Fruit fly (Drosophila melanogaster) whole organism, adult: Measurements from ENCODE around the gene CG34377.

Experiments
- CG11617 ChIP-seq: fragments of 200-800 bp; sonication (Bioruptor generic); optimal IDR thresholded peaks from 2 replicates; lab custom pipeline; 2017; ENCODE audit warnings: mild to moderate bottlenecking, missing biosample characterization, missing genetic modification reagents, missing genetic modification characterization
- CG12768 ChIP-seq: fragments of 200-800 bp; sonication (Bioruptor generic); optimal IDR thresholded peaks from 2 replicates; lab custom pipeline; 2017; ENCODE audit warnings: missing biosample characterization, missing genetic modification characterization, mild to moderate bottlenecking, moderate library complexity, missing genetic modification reagents
- CG14711 ChIP-seq: fragments of 200-800 bp; sonication (Bioruptor generic); optimal IDR thresholded peaks from 2 replicates; lab custom pipeline; 2018; ENCODE audit warnings: missing biosample characterization, mild to moderate bottlenecking, missing genetic modification characterization, moderate library complexity
- CG1620 ChIP-seq: fragments of 200-800 bp; sonication (Bioruptor generic); optimal IDR thresholded peaks from 2 replicates; lab custom pipeline; 2016; ENCODE audit warnings: missing biosample characterization, missing genetic modification characterization
- CG33017 ChIP-seq: fragments of 200-800 bp; sonication (Bioruptor generic); optimal IDR thresholded peaks from 2 replicates; lab custom pipeline; 2018; ENCODE audit warnings: missing biosample characterization, mild to moderate bottlenecking, missing genetic modification characterization, moderate library complexity
- CG5204 ChIP-seq: fragments of 200-800 bp; sonication (Bioruptor generic); optimal IDR thresholded peaks from 2 replicates; lab custom pipeline; 2016; ENCODE audit warnings: missing biosample characterization, missing genetic modification characterization
- CG7045 ChIP-seq: fragments of 200-800 bp; sonication (Bioruptor generic); optimal IDR thresholded peaks from 2 replicates; lab custom pipeline; 2017; ENCODE audit warnings: missing biosample characterization, mild to moderate bottlenecking, missing genetic modification characterization
- CG7101 ChIP-seq: fragments of 200-800 bp; sonication (Bioruptor generic); optimal IDR thresholded peaks from 2 replicates; lab custom pipeline; 2018; ENCODE audit warnings: missing biosample characterization, mild to moderate bottlenecking, missing genetic modification characterization, moderate library complexity
- Clk ChIP-seq: fragments of 200-800 bp; sonication (Bioruptor generic); optimal IDR thresholded peaks from 2 replicates; lab custom pipeline; 2017; ENCODE audit warnings: missing biosample characterization, missing genetic modification characterization
- Crg-1 ChIP-seq: fragments of 200-800 bp; sonication (Bioruptor generic); optimal IDR thresholded peaks from 2 replicates; lab custom pipeline; 2016; ENCODE audit warnings: missing biosample characterization, missing genetic modification characterization
- Hr96 ChIP-seq: fragments of 200-800 bp; sonication (Bioruptor generic); optimal IDR thresholded peaks from 2 replicates; lab custom pipeline; 2016; ENCODE audit warnings: missing biosample characterization, missing genetic modification characterization
- Mnt ChIP-seq: fragments of 200-800 bp; sonication (Bioruptor generic); optimal IDR thresholded peaks from 2 replicates; lab custom pipeline; 2016; ENCODE audit warnings: missing biosample characterization, mild to moderate bottlenecking, missing genetic modification characterization
- bab1 ChIP-seq: fragments of 200-800 bp; sonication (Bioruptor generic); optimal IDR thresholded peaks from 3 replicates; lab custom pipeline; 2019; ENCODE audit warnings: missing biosample characterization, mild to moderate bottlenecking, missing genetic modification characterization, moderate library complexity
- cic ChIP-seq: fragments of 200-800 bp; sonication (Bioruptor generic); optimal IDR thresholded peaks from 2 replicates; lab custom pipeline; 2017; ENCODE audit warnings: missing biosample characterization, mild to moderate bottlenecking, missing genetic modification characterization, moderate library complexity
- cnc ChIP-seq, 2 experiments: fragments of >200 bp; optimal IDR thresholded peaks; 2 replicates each; lab custom pipeline; 2017
- kay ChIP-seq: fragments of 200-800 bp; sonication (Bioruptor generic); peaks from one replicate; lab custom pipeline; 2016; ENCODE audit warnings: missing biosample characterization, missing genetic modification characterization, borderline replicate concordance
- ovo ChIP-seq: fragments of 200-800 bp; sonication (Bioruptor generic); optimal IDR thresholded peaks from 2 replicates; lab custom pipeline; 2016; ENCODE audit warnings: missing biosample characterization, missing genetic modification characterization
- pad ChIP-seq: fragments of 200-800 bp; sonication (Bioruptor generic); optimal IDR thresholded peaks from 3 replicates; lab custom pipeline; 2017; ENCODE audit warnings: missing biosample characterization, missing genetic modification characterization, mild to moderate bottlenecking, moderate library complexity, missing genetic modification reagents
- tj ChIP-seq: fragments of 200-800 bp; sonication (Bioruptor generic); optimal IDR thresholded peaks from 3 replicates; lab custom pipeline; 2017; ENCODE audit warnings: missing biosample characterization, mild to moderate bottlenecking, missing genetic modification characterization, moderate library complexity
- toe ChIP-seq: fragments of 200-800 bp; sonication (Bioruptor generic); optimal IDR thresholded peaks from 2 replicates; lab custom pipeline; 2016; ENCODE audit warnings: missing biosample characterization, missing genetic modification characterization

Gene CG34377

dm6 chr3R:22323994-22324393, at the start of gene CG34377:
Gene CG34377, minus strand, starts transcription at chr3R:22324094.
- no peak for TF ChIP-seq CG7101 (tag; lab: Kevin White, UChicago)
- TF ChIP-seq Mnt: no peak
- TF ChIP-seq kay (GFP tag; lab: Kevin White, UChicago): no peak
- TF ChIP-seq CG33017 (tag; lab: Kevin White, UChicago): no peak
- TF ChIP-seq Crg-1 (GFP tag; lab: Kevin White, UChicago): no peak
- TF ChIP-seq Hr96 (GFP tag; lab: Kevin White, UChicago): no peak
- no peak for TF ChIP-seq CG1620 (GFP tag; lab: Kevin White, UChicago)
- no peak for TF ChIP-seq cic (GFP tag; lab: Kevin White, UChicago)
- no peak for TF ChIP-seq CG12768 (GFP tag; lab: Kevin White, UChicago)
- no peak for TF ChIP-seq pad (GFP tag; lab: Kevin White, UChicago)
- no peak for TF ChIP-seq Clk (GFP tag; lab: Kevin White, UChicago)
- no peak for TF ChIP-seq cnc (optimal IDR thresholded peaks at IDR 0.05; lab: Kevin White, UChicago)
- no peak for TF ChIP-seq tj (GFP tag; lab: Kevin White, UChicago)

- TF ChIP-seq CG7101 (tag; lab: Kevin White, UChicago) (no peak), CG7045 (GFP tag; lab: Kevin White, UChicago) (no peak), CG5204 (GFP tag; lab: Kevin White, UChicago) (no peak), tj (GFP tag; lab: Kevin White, UChicago) (no peak), CG12768 (GFP tag; lab: Kevin White, UChicago) (no peak), ovo (GFP tag; lab: Kevin White, UChicago) (no peak), toe (GFP tag; lab: Kevin White, UChicago) (no peak)
Measured at dm6 chr3R:22372535-22372934, 48.6 kb upstream of the CG34377 start, which contains the start of gene CG7069. Gene CG7069, plus strand, starts transcription at chr3R:22372835.

- TF ChIP-seq bab1 (GFP tag; lab: Kevin White, UChicago): peak; percentile 2
- TF ChIP-seq Clk (GFP tag; lab: Kevin White, UChicago): no peak
- no peak for TF ChIP-seq CG14711 (tag; lab: Kevin White, UChicago)
- TF ChIP-seq tj (GFP tag; lab: Kevin White, UChicago): no peak
- no peak for TF ChIP-seq cic (GFP tag; lab: Kevin White, UChicago)
- peak; percentile 79 for TF ChIP-seq kay (GFP tag; lab: Kevin White, UChicago)
- no peak for TF ChIP-seq Mnt
- no peak for TF ChIP-seq CG1620 (GFP tag; lab: Kevin White, UChicago)
- TF ChIP-seq CG12768 (GFP tag; lab: Kevin White, UChicago): no peak
- TF ChIP-seq cnc (optimal IDR thresholded peaks at IDR 0.05; lab: Kevin White, UChicago): no peak
- peak; percentile 72 for TF ChIP-seq Hr96 (GFP tag; lab: Kevin White, UChicago)
- TF ChIP-seq pad (GFP tag; lab: Kevin White, UChicago): no peak
- TF ChIP-seq Crg-1 (GFP tag; lab: Kevin White, UChicago): no peak
- TF ChIP-seq CG5204 (GFP tag; lab: Kevin White, UChicago): no peak
- no peak for TF ChIP-seq ovo (GFP tag; lab: Kevin White, UChicago)
- peak; percentile 53 for TF ChIP-seq CG7045 (GFP tag; lab: Kevin White, UChicago)
- peak; percentile 52 for TF ChIP-seq CG7101 (tag; lab: Kevin White, UChicago)
- TF ChIP-seq toe (GFP tag; lab: Kevin White, UChicago): no peak
- peak; percentile 19 for TF ChIP-seq CG11617
- peak; percentile 30 for TF ChIP-seq CG33017 (tag; lab: Kevin White, UChicago)
Measured at dm6 chr3R:22368777-22369214, 44.9 kb upstream of the CG34377 start.

dm6 chr3R:22368077-22368776, 44.3 kb upstream of the CG34377 start:
- TF ChIP-seq ovo (GFP tag; lab: Kevin White, UChicago) (no peak), toe (GFP tag; lab: Kevin White, UChicago) (no peak), CG11617 (peak; percentile 22), CG7045 (GFP tag; lab: Kevin White, UChicago) (peak; percentile 24), cic (GFP tag; lab: Kevin White, UChicago) (peak; percentile 83), kay (GFP tag; lab: Kevin White, UChicago) (peak; percentile 60), Hr96 (GFP tag; lab: Kevin White, UChicago) (no peak), CG33017 (tag; lab: Kevin White, UChicago) (peak; percentile 26)

- TF ChIP-seq CG5204 (GFP tag; lab: Kevin White, UChicago) (no peak), Hr96 (GFP tag; lab: Kevin White, UChicago) (peak; percentile 32), ovo (GFP tag; lab: Kevin White, UChicago) (peak; percentile 25), tj (GFP tag; lab: Kevin White, UChicago) (peak; percentile 95), CG11617 (peak; percentile 35), bab1 (GFP tag; lab: Kevin White, UChicago) (no peak), CG7101 (tag; lab: Kevin White, UChicago) (peak; percentile 48), CG14711 (tag; lab: Kevin White, UChicago) (peak; percentile 52), kay (GFP tag; lab: Kevin White, UChicago) (no peak), pad (GFP tag; lab: Kevin White, UChicago) (peak; percentile 16), CG1620 (GFP tag; lab: Kevin White, UChicago) (peak; percentile 39), toe (GFP tag; lab: Kevin White, UChicago) (peak; percentile 25), CG7045 (GFP tag; lab: Kevin White, UChicago) (no peak), CG12768 (GFP tag; lab: Kevin White, UChicago) (peak; percentile 37), CG33017 (tag; lab: Kevin White, UChicago) (no peak), cic (GFP tag; lab: Kevin White, UChicago) (no peak), Mnt (peak; percentile 34), cnc (optimal IDR thresholded peaks at IDR 0.05; lab: Kevin White, UChicago) (no peak), Clk (GFP tag; lab: Kevin White, UChicago) (no peak), Crg-1 (GFP tag; lab: Kevin White, UChicago) (no peak)
Measured at dm6 chr3R:22367126-22368076, 43.5 kb upstream of the CG34377 start, which contains the start of the genes Polr3F and PyK. Gene Polr3F, minus strand, starts transcription at chr3R:22367373. Gene PyK, plus strand, starts transcription at chr3R:22367536.
